Worm (Caenorhabditis elegans): ENCODE results near the gene anat-1.

DNA sequence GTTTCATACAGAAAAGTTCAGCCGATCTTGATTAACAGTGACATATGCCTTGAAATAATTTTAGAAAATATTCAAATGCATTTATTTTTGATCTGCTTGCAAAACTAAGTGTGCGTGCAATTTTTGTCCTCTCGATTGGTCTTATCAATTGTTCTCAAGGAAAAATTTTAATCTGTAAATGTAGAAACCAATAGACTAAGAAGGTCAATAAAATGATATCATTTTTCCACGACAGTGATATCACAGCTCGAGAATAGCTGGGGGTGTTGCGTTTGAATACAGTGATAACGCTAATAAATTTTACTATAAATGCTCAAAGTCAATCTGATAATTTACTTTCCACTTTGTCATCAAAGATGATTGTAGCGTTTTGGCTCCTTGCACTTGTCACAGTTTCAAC lies 47.7 kb downstream of the anat-1 start, which contains the start of gene C17H12.8:
- TF ChIP-seq lir-3 (tag; optimal IDR thresholded peaks at IDR 0.05) (no peak), pqm-1 (tag; optimal IDR thresholded peaks at IDR 0.05) (peak; percentile 55), lin-1 (GFP tag; IDR thresholded peaks at IDR 0.05) (no peak), ces-1 (GFP tag; optimal IDR thresholded peaks at IDR 0.05) (no peak), lin-13 (GFP tag; optimal IDR thresholded peaks at IDR 0.05) (no peak), snpc-4 (tag; optimal IDR thresholded peaks at IDR 0.05) (no peak), zip-11 (GFP tag; IDR thresholded peaks at IDR 0.05) (no peak)
